Worm (Caenorhabditis elegans) whole organism, L3 larva: ENCODE measurements around the gene subs-4.

Experiments
- R02D3.7 ChIP-seq: fragments of 150-350 bp; optimal IDR thresholded peaks from 2 replicates; lab custom pipeline; 2014; ENCODE audit warnings: missing biosample characterization, missing genetic modification characterization
- aly-2 ChIP-seq: fragments of 150-350 bp; optimal IDR thresholded peaks from 2 replicates; lab custom pipeline; 2014; ENCODE audit warnings: missing biosample characterization, missing genetic modification characterization
- ama-1 ChIP-seq: fragments of 150-350 bp; optimal IDR thresholded peaks from 2 replicates; lab custom pipeline; 2018
- ceh-16 ChIP-seq: sonication (generic microtip); optimal IDR thresholded peaks from 2 replicates; lab custom pipeline; 2017; ENCODE audit warnings: missing biosample characterization, missing genetic modification characterization
- ceh-28 ChIP-seq: fragments of 150-350 bp; optimal IDR thresholded peaks from 2 replicates; lab custom pipeline; 2014; ENCODE audit warnings: missing biosample characterization, missing genetic modification reagents, missing genetic modification characterization
- ceh-82 ChIP-seq: fragments of 150-350 bp; optimal IDR thresholded peaks from 2 replicates; lab custom pipeline; 2014; ENCODE audit warnings: missing biosample characterization, missing genetic modification characterization
- daf-12 ChIP-seq: fragments of 150-350 bp; optimal IDR thresholded peaks from 2 replicates; lab custom pipeline; 2014; ENCODE audit warnings: missing biosample characterization, missing genetic modification reagents, missing genetic modification characterization
- egl-27 ChIP-seq: sonication (generic microtip); optimal IDR thresholded peaks from 4 replicates; lab custom pipeline; 2017; ENCODE audit warnings: missing biosample characterization, missing genetic modification reagents, missing genetic modification characterization
- elt-1 ChIP-seq: fragments of 150-350 bp; optimal IDR thresholded peaks from 2 replicates; lab custom pipeline; 2014; ENCODE audit warnings: missing biosample characterization, missing genetic modification characterization
- elt-2 ChIP-seq: sonication (generic microtip); optimal IDR thresholded peaks from 2 replicates; lab custom pipeline; 2016; ENCODE audit warnings: missing genetic modification reagents, mild to moderate bottlenecking, missing genetic modification characterization, missing compliant biosample characterization
- eor-1 ChIP-seq, 2 experiments: fragments of 150-350 bp; optimal IDR thresholded peaks; 2 replicates each; lab custom pipeline; 2014 to 2018; ENCODE audit warnings: missing biosample characterization in 2 of 2, missing genetic modification characterization in 2 of 2
- fkh-10 ChIP-seq: sonication (generic microtip); optimal IDR thresholded peaks from 2 replicates; lab custom pipeline; 2017; ENCODE audit warnings: missing biosample characterization, missing genetic modification reagents, missing genetic modification characterization
- fkh-2 ChIP-seq: fragments of 150-350 bp; optimal IDR thresholded peaks from 2 replicates; lab custom pipeline; 2014; ENCODE audit warnings: missing biosample characterization, missing genetic modification reagents, missing genetic modification characterization
- hmg-11 ChIP-seq: sonication (generic microtip); optimal IDR thresholded peaks from 2 replicates; lab custom pipeline; 2016; ENCODE audit warnings: missing genetic modification characterization, missing compliant biosample characterization
- jun-1 ChIP-seq: fragments of 150-350 bp; optimal IDR thresholded peaks from 2 replicates; lab custom pipeline; 2014; ENCODE audit warnings: missing biosample characterization, missing genetic modification reagents, missing genetic modification characterization
- lin-15B ChIP-seq: fragments of 150-350 bp; optimal IDR thresholded peaks from 2 replicates; lab custom pipeline; 2014; ENCODE audit warnings: missing biosample characterization, missing genetic modification characterization
- lin-39 ChIP-seq: fragments of 150-350 bp; optimal IDR thresholded peaks from 2 replicates; lab custom pipeline; 2018; ENCODE audit warnings: missing biosample characterization, missing genetic modification reagents, missing genetic modification characterization
- lsy-12 ChIP-seq: sonication (generic microtip); optimal IDR thresholded peaks from 2 replicates; lab custom pipeline; 2016; ENCODE audit warnings: mild to moderate bottlenecking, missing genetic modification characterization, missing compliant biosample characterization
- mdl-1 ChIP-seq: fragments of 150-350 bp; optimal IDR thresholded peaks from 2 replicates; lab custom pipeline; 2014; ENCODE audit warnings: missing biosample characterization, missing genetic modification characterization
- mml-1 ChIP-seq: fragments of 150-350 bp; sonication (generic microtip); optimal IDR thresholded peaks from 3 replicates; lab custom pipeline; 2014; ENCODE audit warnings: missing biosample characterization, missing genetic modification characterization
- nfya-1 ChIP-seq: sonication (generic microtip); optimal IDR thresholded peaks from 2 replicates; lab custom pipeline; 2017; ENCODE audit warnings: missing genetic modification characterization, mild to moderate bottlenecking, missing compliant biosample characterization, antibody characterized with exemption, moderate library complexity; ENCODE audit not compliant: insufficient read depth
- nhr-11 ChIP-seq: fragments of 150-350 bp; optimal IDR thresholded peaks from 2 replicates; lab custom pipeline; 2014; ENCODE audit warnings: missing biosample characterization, missing genetic modification characterization
- nhr-12 ChIP-seq: fragments of 150-350 bp; optimal IDR thresholded peaks from 2 replicates; lab custom pipeline; 2014; ENCODE audit warnings: missing biosample characterization, missing genetic modification characterization
- nhr-23 ChIP-seq: fragments of 150-350 bp; optimal IDR thresholded peaks from 2 replicates; lab custom pipeline; 2014; ENCODE audit warnings: missing biosample characterization, missing genetic modification reagents, missing genetic modification characterization
- nhr-237 ChIP-seq: fragments of 150-350 bp; optimal IDR thresholded peaks from 2 replicates; lab custom pipeline; 2014; ENCODE audit warnings: missing biosample characterization, missing genetic modification characterization
- nhr-25 ChIP-seq: sonication (generic microtip); optimal IDR thresholded peaks from 2 replicates; lab custom pipeline; 2017; ENCODE audit warnings: missing biosample characterization, missing genetic modification characterization
- nhr-28 ChIP-seq: fragments of 150-350 bp; optimal IDR thresholded peaks from 2 replicates; lab custom pipeline; 2014; ENCODE audit warnings: missing biosample characterization, missing genetic modification characterization
- nhr-67 ChIP-seq: fragments of 150-350 bp; optimal IDR thresholded peaks from 2 replicates; lab custom pipeline; 2014; ENCODE audit warnings: missing biosample characterization, missing genetic modification characterization
- nhr-76 ChIP-seq: fragments of 150-350 bp; sonication (generic microtip); optimal IDR thresholded peaks from 5 replicates; lab custom pipeline; 2014; ENCODE audit warnings: missing biosample characterization, missing genetic modification characterization
- nhr-77 ChIP-seq: fragments of 150-350 bp; optimal IDR thresholded peaks from 2 replicates; lab custom pipeline; 2014; ENCODE audit warnings: missing biosample characterization, missing genetic modification characterization
- pha-4 ChIP-seq: fragments of 150-350 bp; optimal IDR thresholded peaks from 2 replicates; lab custom pipeline; 2014; ENCODE audit warnings: missing biosample characterization, missing genetic modification reagents, missing genetic modification characterization
- pqm-1 ChIP-seq: fragments of 150-350 bp; optimal IDR thresholded peaks from 2 replicates; lab custom pipeline; 2017; ENCODE audit warnings: missing biosample characterization, missing genetic modification characterization, inconsistent platforms
- sea-2 ChIP-seq: fragments of 150-350 bp; sonication (generic microtip); optimal IDR thresholded peaks from 4 replicates; lab custom pipeline; 2014; ENCODE audit warnings: missing biosample characterization, missing genetic modification reagents, missing genetic modification characterization
- snpc-4 ChIP-seq: fragments of 150-350 bp; optimal IDR thresholded peaks from 2 replicates; lab custom pipeline; 2014; ENCODE audit warnings: missing biosample characterization, missing genetic modification characterization
- unc-39 ChIP-seq: sonication (generic microtip); optimal IDR thresholded peaks from 4 replicates; lab custom pipeline; 2017; ENCODE audit warnings: missing biosample characterization, missing genetic modification characterization
- unc-62 ChIP-seq: fragments of 150-350 bp; sonication (generic microtip); optimal IDR thresholded peaks from 4 replicates; lab custom pipeline; 2014; ENCODE audit warnings: missing biosample characterization, missing genetic modification reagents, missing genetic modification characterization
- zag-1 ChIP-seq: fragments of 150-350 bp; optimal IDR thresholded peaks from 2 replicates; lab custom pipeline; 2014; ENCODE audit warnings: missing biosample characterization, missing genetic modification characterization
- ztf-4 ChIP-seq: fragments of 150-350 bp; optimal IDR thresholded peaks from 2 replicates; lab custom pipeline; 2014; ENCODE audit warnings: missing biosample characterization, missing genetic modification characterization

Gene subs-4

ce11 chrIII:11381922-11382321 is at the start of gene subs-4:
Gene subs-4 (plus strand): TSS chrIII:11382222.
- TF ChIP-seq ceh-28 (no peak), ceh-82 (no peak), daf-12 (no peak), nhr-237 (tag; lab: Kevin White, UChicago) (no peak), aly-2 (tag; lab: Kevin White, UChicago) (no peak), elt-2 (tag; lab: Kevin White, UChicago) (no peak), lin-15B (tag; lab: Kevin White, UChicago) (no peak), nhr-76 (no peak), pha-4 (no peak), fkh-2 (tag; lab: Kevin White, UChicago) (no peak), mml-1 (tag; lab: Kevin White, UChicago) (no peak)
- TF ChIP-seq, all 47 proteins: peak for 0

ce11 chrIII:11332306-11332705 is 49.7 kb upstream of the subs-4 start:
- TF ChIP-seq nhr-67: no peak
- no peak for TF ChIP-seq fkh-2 (tag; lab: Kevin White, UChicago)
- TF ChIP-seq lin-15B (tag; lab: Kevin White, UChicago): no peak
- no peak for TF ChIP-seq mdl-1 (tag; lab: Kevin White, UChicago)
- TF ChIP-seq hmg-11: no peak
- TF ChIP-seq lin-39 (tag; lab: Kevin White, UChicago): peak; percentile 8
- TF ChIP-seq unc-62 (GFP tag; lab: Kevin White, UChicago): peak; percentile 38
- no peak for TF ChIP-seq nhr-12 (tag; lab: Kevin White, UChicago)
- TF ChIP-seq ama-1: no peak
- TF ChIP-seq eor-1 (tag; optimal IDR thresholded peaks at IDR 0.05; lab: Kevin White, UChicago): no peak
- TF ChIP-seq, all 47 proteins: peak for 2

ce11 chrIII:11333032-11333732 is 48.8 kb upstream of the subs-4 start, which contains the start of gene T28D6.5:
Gene T28D6.5 (plus strand): TSS chrIII:11333682.
- TF ChIP-seq elt-2 (tag; lab: Kevin White, UChicago): no peak
- no peak for TF ChIP-seq sea-2
- no peak for TF ChIP-seq daf-12
- TF ChIP-seq unc-39: no peak
- TF ChIP-seq lsy-12: no peak

- TF ChIP-seq ztf-4 (tag; lab: Kevin White, UChicago) (no peak), nhr-11 (tag; lab: Kevin White, UChicago) (no peak), elt-1 (tag; lab: Kevin White, UChicago) (no peak), lin-39 (tag; lab: Kevin White, UChicago) (peak; percentile 82), fkh-2 (tag; lab: Kevin White, UChicago) (no peak), hmg-11 (peak; percentile 69), nhr-28 (tag; lab: Kevin White, UChicago) (no peak), snpc-4 (peak; percentile 54), nhr-237 (tag; lab: Kevin White, UChicago) (no peak), nhr-23 (tag; lab: Kevin White, UChicago) (no peak), lin-15B (tag; lab: Kevin White, UChicago) (no peak), R02D3.7 (tag; lab: Kevin White, UChicago) (no peak), fkh-10 (GFP tag; lab: Kevin White, UChicago) (peak; percentile 68), mdl-1 (tag; lab: Kevin White, UChicago) (no peak), nfya-1 (tag; lab: Kevin White, UChicago) (peak; percentile 69), jun-1 (tag; lab: Kevin White, UChicago) (no peak)
Observed at ce11 chrIII:11334346-11334745, 47.7 kb upstream of the subs-4 start.

- TF ChIP-seq fkh-2 (tag; lab: Kevin White, UChicago) (no peak), ceh-16 (no peak), nhr-11 (tag; lab: Kevin White, UChicago) (no peak), egl-27 (tag; lab: Kevin White, UChicago) (no peak), hmg-11 (peak; percentile 12), zag-1 (no peak), nfya-1 (tag; lab: Kevin White, UChicago) (peak; percentile 48), nhr-23 (tag; lab: Kevin White, UChicago) (no peak), nhr-77 (tag; lab: Kevin White, UChicago) (no peak), pqm-1 (tag; lab: Kevin White, UChicago) (no peak), sea-2 (no peak), nhr-25 (tag; lab: Kevin White, UChicago) (no peak), ama-1 (no peak)
Observed at ce11 chrIII:11336072-11336471, 46.0 kb upstream of the subs-4 start.
